Fruit fly (Drosophila melanogaster) whole organism, larva: ENCODE data around the gene Ids.

ENCODE experiments used
- noc ChIP-seq: fragments of 200-800 bp; sonication (Bioruptor generic); optimal IDR thresholded peaks from 3 replicates; lab custom pipeline; 2019; ENCODE audit warnings: missing biosample characterization, mild to moderate bottlenecking, missing genetic modification characterization, moderate library complexity

Gene Ids

dm6 chr3L:3377965-3378292 lies at the start of gene Ids:
Gene Ids, plus strand, starts transcription at chr3L:3378268.
- TF ChIP-seq noc, result peak; percentile 66

dm6 chr3L:3328771-3329170 lies 49.3 kb upstream of the Ids start, which contains the start of gene Strip:
Gene Strip, minus strand, starts transcription at chr3L:3328871.
- TF ChIP-seq noc, result no peak

dm6 chr3L:3329763-3330162 lies 48.3 kb upstream of the Ids start, which contains the start of gene CG14961:
Gene CG14961, plus strand, starts transcription at chr3L:3330063.
- TF ChIP-seq noc, result no peak

dm6 chr3L:3334784-3335183 lies 43.3 kb upstream of the Ids start, which contains the start of gene CG14969:
Gene CG14969, minus strand, starts transcription at chr3L:3334978.
- no peak for TF ChIP-seq noc

- TF ChIP-seq noc, result no peak
Measured at dm6 chr3L:3335688-3336087, 42.4 kb upstream of the Ids start, which contains the start of gene Drsl1. Gene Drsl1, minus strand, starts transcription at chr3L:3335788.

dm6 chr3L:3336368-3337164 lies 41.5 kb upstream of the Ids start, which contains the start of the genes Drsl6 and kst:
Gene Drsl6, minus strand, starts transcription at chr3L:3336418.
Gene kst, plus strand, starts transcription at chr3L:3336860.
- TF ChIP-seq noc, result peak; percentile 22

dm6 chr3L:3337345-3337928 lies 40.6 kb upstream of the Ids start:
- TF ChIP-seq noc, result no peak

- TF ChIP-seq noc, result no peak
Measured at dm6 chr3L:3338028-3338855, 39.8 kb upstream of the Ids start.

- no peak for TF ChIP-seq noc
Measured at dm6 chr3L:3338882-3339590, 39.0 kb upstream of the Ids start.

- TF ChIP-seq noc, result no peak
Measured at dm6 chr3L:3339695-3340226, 38.3 kb upstream of the Ids start.

- no peak for TF ChIP-seq noc
Measured at dm6 chr3L:3342307-3342940, 35.6 kb upstream of the Ids start.

dm6 chr3L:3343260-3343659 lies 34.8 kb upstream of the Ids start:
- TF ChIP-seq noc, result peak; percentile 29

dm6 chr3L:3344528-3344927 lies 33.5 kb upstream of the Ids start:
- no peak for TF ChIP-seq noc

dm6 chr3L:3346294-3346693 lies 31.8 kb upstream of the Ids start:
- TF ChIP-seq noc, result no peak

dm6 chr3L:3348956-3349824 lies 28.9 kb upstream of the Ids start:
- TF ChIP-seq noc, result peak; percentile 23
